Worm (Caenorhabditis elegans) whole organism, L4 larva: Measurements from ENCODE around the gene sec-24.1.
A peak's percentile ranks its signal among the peaks of the same experiment; 100 is the strongest.

Source experiments
- D1046.2 ChIP-seq: fragments of 200-800 bp; sonication (Bioruptor generic); IDR thresholded peaks from 2 replicates; pipeline ENCODE4 v1.3.6; 2022; ENCODE audit warnings: missing genetic modification characterization, missing compliant biosample characterization
- F49E8.2 ChIP-seq: sonication (generic microtip); optimal IDR thresholded peaks from 2 replicates; lab custom pipeline; 2016; ENCODE audit warnings: missing compliant biosample characterization, mild to moderate bottlenecking, missing genetic modification characterization, borderline replicate concordance
- R02D3.7 ChIP-seq: fragments of 150-350 bp; sonication (generic microtip); optimal IDR thresholded peaks from 3 replicates; lab custom pipeline; 2014; ENCODE audit warnings: missing biosample characterization, missing genetic modification characterization
- T20F7.1 ChIP-seq: fragments of 200-800 bp; sonication (Bioruptor generic); optimal IDR thresholded peaks from 2 replicates; lab custom pipeline; 2018; ENCODE audit warnings: mild to moderate bottlenecking, missing genetic modification characterization, missing compliant biosample characterization
- Y48G9A.11 ChIP-seq: fragments of 200-800 bp; sonication (Bioruptor generic); IDR thresholded peaks from 2 replicates; pipeline ENCODE4 v1.3.6; 2022; ENCODE audit warnings: missing genetic modification reagents, missing genetic modification characterization, missing compliant biosample characterization
- ZK337.2 ChIP-seq: fragments of 200-800 bp; sonication (Bioruptor generic); IDR thresholded peaks from 2 replicates; pipeline ENCODE4 v1.3.6; 2022; ENCODE audit warnings: missing genetic modification reagents, missing genetic modification characterization, missing compliant biosample characterization
- dmd-9 ChIP-seq: fragments of 200-800 bp; sonication (Bioruptor generic); IDR thresholded peaks from 2 replicates; pipeline ENCODE4 v1.3.6; 2022; ENCODE audit warnings: missing genetic modification reagents, missing genetic modification characterization, missing compliant biosample characterization
- dpl-1 ChIP-seq: fragments of 150-350 bp; optimal IDR thresholded peaks from 2 replicates; lab custom pipeline; 2014; ENCODE audit warnings: missing biosample characterization, missing genetic modification reagents, missing genetic modification characterization
- lin-29 ChIP-seq: fragments of 200-800 bp; sonication (Bioruptor generic); IDR thresholded peaks from 2 replicates; pipeline ENCODE4 v1.3.6; 2022; ENCODE audit warnings: missing genetic modification reagents, missing genetic modification characterization, missing compliant biosample characterization
- lsy-2 ChIP-seq, 2 experiments: fragments of 150-350 bp in 1 of 2; sonication (generic microtip) in 1 of 2; optimal IDR thresholded peaks; 2 replicates each; lab custom pipeline; 2014 to 2017; ENCODE audit warnings: missing biosample characterization in 2 of 2, missing genetic modification characterization in 2 of 2
- madf-9 ChIP-seq: fragments of 200-800 bp; sonication (Bioruptor generic); conservative IDR thresholded peaks from 2 replicates; pipeline ENCODE4 v1.3.6; 2022; ENCODE audit warnings: missing genetic modification reagents, missing genetic modification characterization, missing compliant biosample characterization
- mep-1 ChIP-seq: fragments of 150-350 bp; sonication (generic microtip); optimal IDR thresholded peaks from 3 replicates; lab custom pipeline; 2014; ENCODE audit warnings: missing biosample characterization, missing genetic modification characterization
- mes-2 ChIP-seq: sonication (generic microtip); optimal IDR thresholded peaks from 2 replicates; lab custom pipeline; 2016; ENCODE audit warnings: missing genotype, mild to moderate bottlenecking, missing genetic modification characterization, missing compliant biosample characterization; ENCODE audit not compliant: poor library complexity, severe bottlenecking
- nhr-11 ChIP-seq: fragments of 150-350 bp; optimal IDR thresholded peaks from 2 replicates; lab custom pipeline; 2014; ENCODE audit warnings: missing biosample characterization, missing genetic modification characterization
- nhr-111 ChIP-seq: fragments of 200-800 bp; sonication (Bioruptor generic); optimal IDR thresholded peaks from 2 replicates; lab custom pipeline; 2018; ENCODE audit warnings: mild to moderate bottlenecking, missing genetic modification characterization, missing compliant biosample characterization
- nhr-28 ChIP-seq: fragments of 150-350 bp; optimal IDR thresholded peaks from 2 replicates; lab custom pipeline; 2014; ENCODE audit warnings: missing biosample characterization, missing genetic modification characterization
- nhr-42 ChIP-seq: fragments of 200-800 bp; sonication (Bioruptor generic); IDR thresholded peaks from 2 replicates; pipeline ENCODE4 v1.3.6; 2022; ENCODE audit warnings: missing genetic modification characterization, missing compliant biosample characterization
- skn-1 ChIP-seq: fragments of 150-350 bp; optimal IDR thresholded peaks from 2 replicates; lab custom pipeline; 2014; ENCODE audit warnings: missing biosample characterization, missing genetic modification characterization
- snpc-4 ChIP-seq: fragments of 150-350 bp; optimal IDR thresholded peaks from 2 replicates; lab custom pipeline; 2014; ENCODE audit warnings: missing biosample characterization, missing genetic modification characterization
- zip-2 ChIP-seq: fragments of 150-350 bp; optimal IDR thresholded peaks from 2 replicates; lab custom pipeline; 2014; ENCODE audit warnings: missing biosample characterization, missing genetic modification characterization
- ztf-7 ChIP-seq: fragments of 150-350 bp; optimal IDR thresholded peaks from 2 replicates; lab custom pipeline; 2014; ENCODE audit warnings: missing biosample characterization, missing genetic modification characterization

Gene sec-24.1

DNA sequence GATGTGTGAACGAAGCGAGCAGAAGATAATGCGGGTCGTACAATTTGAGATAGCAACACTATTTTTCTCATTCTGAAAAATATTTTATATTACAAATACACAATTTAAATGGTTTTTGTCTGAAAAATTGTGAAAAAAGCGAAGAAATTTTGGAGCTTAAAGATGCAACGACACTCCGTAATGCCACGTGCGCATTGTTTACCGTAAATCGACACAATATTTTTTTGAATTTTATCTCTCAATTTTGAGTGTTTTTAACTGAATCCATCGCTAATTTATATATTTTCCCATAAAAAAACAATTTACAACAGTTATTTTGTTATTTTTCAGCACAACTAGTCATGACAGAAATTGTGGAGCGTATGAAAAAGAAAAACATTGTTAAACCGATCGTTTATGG, 45.0 kb downstream of the sec-24.1 start, which contains the start of the genes M04B2.4 and gfl-1:
TSS of gene M04B2.4 (minus strand) at position 72 of the 400 bp plus-strand sequence.
TSS of gene gfl-1 (plus strand) at position 331 of the 400 bp plus-strand sequence.
- TF ChIP-seq F49E8.2 (no peak), snpc-4 (no peak), dmd-9 (no peak), nhr-42 (GFP tag; lab: Robert Waterston, UW) (no peak), R02D3.7 (tag; lab: Kevin White, UChicago) (peak; percentile 74), lsy-2 (tag; optimal IDR thresholded peaks at IDR 0.05; lab: Kevin White, UChicago) (peak in 1 of 2 experiments; percentile 55), zip-2 (tag; lab: Kevin White, UChicago) (no peak), Y48G9A.11 (peak; percentile 89), nhr-111 (no peak), ztf-7 (tag; lab: Kevin White, UChicago) (peak; percentile 28), skn-1 (no peak), nhr-11 (tag; lab: Kevin White, UChicago) (no peak), mes-2 (tag; lab: Kevin White, UChicago) (no peak), D1046.2 (no peak), mep-1 (tag; lab: Kevin White, UChicago) (no peak), dpl-1 (GFP tag; lab: Kevin White, UChicago) (peak; percentile 56), lin-29 (GFP tag; lab: Robert Waterston, UW) (no peak), madf-9 (GFP tag; lab: Robert Waterston, UW) (no peak), ZK337.2 (GFP tag; lab: Robert Waterston, UW) (no peak), T20F7.1 (GFP tag; lab: Kevin White, UChicago) (peak; percentile 96), nhr-28 (no peak)
